Fruit fly (Drosophila melanogaster) whole organism, embryonic: ENCODE data around the gene mas.

Experiments
- Abd-B ChIP-seq: fragments of 200-800 bp; sonication (Bioruptor generic); optimal IDR thresholded peaks from 2 replicates; lab custom pipeline; 2018; ENCODE audit warnings: missing biosample characterization, mild to moderate bottlenecking, missing genetic modification characterization, moderate library complexity
- B-H2 ChIP-seq: fragments of 200-800 bp; sonication (Bioruptor generic); optimal IDR thresholded peaks from 2 replicates; lab custom pipeline; 2018; ENCODE audit warnings: missing biosample characterization, mild to moderate bottlenecking, missing genetic modification characterization
- CG10431 ChIP-seq: fragments of 200-800 bp; sonication (Bioruptor generic); optimal IDR thresholded peaks from 3 replicates; lab custom pipeline; 2018; ENCODE audit warnings: missing biosample characterization, mild to moderate bottlenecking, missing genetic modification characterization
- CG11398 ChIP-seq: fragments of 200-800 bp; sonication (Bioruptor generic); optimal IDR thresholded peaks from 2 replicates; lab custom pipeline; 2016; ENCODE audit warnings: missing biosample characterization, missing genetic modification characterization
- CG15696 ChIP-seq: fragments of 200-800 bp; sonication (Bioruptor generic); optimal IDR thresholded peaks from 2 replicates; lab custom pipeline; 2019; ENCODE audit warnings: missing biosample characterization, mild to moderate bottlenecking, missing genetic modification characterization, moderate library complexity
- CG31365 ChIP-seq: fragments of 200-800 bp; sonication (Bioruptor generic); optimal IDR thresholded peaks from 2 replicates; lab custom pipeline; 2018; ENCODE audit warnings: missing biosample characterization, mild to moderate bottlenecking, missing genetic modification characterization
- CG32772 ChIP-seq: fragments of 200-800 bp; sonication (Bioruptor generic); IDR thresholded peaks from 2 replicates; pipeline ENCODE4 v1.3.6; 2022; ENCODE audit warnings: missing biosample characterization, missing genetic modification characterization
- CG4404 ChIP-seq: fragments of 200-800 bp; sonication (Bioruptor generic); IDR thresholded peaks from 2 replicates; pipeline ENCODE4 v1.3.6; 2022; ENCODE audit warnings: missing biosample characterization, missing genetic modification characterization
- CG4854 ChIP-seq: fragments of 200-800 bp; sonication (Bioruptor generic); optimal IDR thresholded peaks from 2 replicates; lab custom pipeline; 2016; ENCODE audit warnings: missing biosample characterization, missing genetic modification characterization, inconsistent platforms
- CG8290 ChIP-seq, 3 experiments: fragments of 200-800 bp; sonication (Bioruptor generic); optimal IDR thresholded peaks; 2 replicates each; lab custom pipeline; 2016 to 2019; ENCODE audit warnings: missing biosample characterization in 3 of 3, missing genetic modification characterization in 3 of 3, mild to moderate bottlenecking in 2 of 3, moderate library complexity in 1 of 3
- CG8359 ChIP-seq: fragments of 200-800 bp; sonication (Bioruptor generic); optimal IDR thresholded peaks from 2 replicates; lab custom pipeline; 2017; ENCODE audit warnings: missing biosample characterization, mild to moderate bottlenecking, missing genetic modification characterization, borderline replicate concordance
- CG8388 ChIP-seq: fragments of 200-800 bp; sonication (Bioruptor generic); optimal IDR thresholded peaks from 2 replicates; lab custom pipeline; 2019; ENCODE audit warnings: missing biosample characterization, mild to moderate bottlenecking, missing genetic modification characterization, moderate library complexity
- CG8924 ChIP-seq: fragments of 200-800 bp; optimal IDR thresholded peaks from 3 replicates; lab custom pipeline; 2019; ENCODE audit warnings: missing biosample characterization, mild to moderate bottlenecking, missing genetic modification characterization, moderate library complexity
- CG9437 ChIP-seq: fragments of 200-800 bp; sonication (Bioruptor generic); optimal IDR thresholded peaks from 2 replicates; lab custom pipeline; 2018; ENCODE audit warnings: missing biosample characterization, mild to moderate bottlenecking, missing genetic modification characterization
- CG9727 ChIP-seq: fragments of 200-800 bp; sonication (Bioruptor generic); optimal IDR thresholded peaks from 3 replicates; lab custom pipeline; 2017; ENCODE audit warnings: missing biosample characterization, mild to moderate bottlenecking, missing genetic modification characterization
- CG9876 ChIP-seq: fragments of 200-800 bp; sonication (Bioruptor generic); optimal IDR thresholded peaks from 2 replicates; lab custom pipeline; 2016; ENCODE audit warnings: missing biosample characterization, missing genetic modification characterization
- CkIIα-i1 ChIP-seq: fragments of 200-800 bp; sonication (Bioruptor generic); IDR thresholded peaks from 2 replicates; pipeline ENCODE4 v1.3.6; 2022; ENCODE audit warnings: missing biosample characterization, missing genetic modification characterization
- D ChIP-seq, 2 experiments: fragments of 200-800 bp in 1 of 2; fragments of >200 bp in 1 of 2; sonication (Bioruptor generic) in 1 of 2; optimal IDR thresholded peaks; 2 replicates in 1 of 2; 3 replicates in 1 of 2; lab custom pipeline; 2017; ENCODE audit warnings: mild to moderate bottlenecking in 1 of 2, missing biosample characterization in 1 of 2, missing genetic modification characterization in 1 of 2, missing genetic modification reagents in 1 of 2
- Hsf ChIP-seq: fragments of 200-800 bp; sonication (Bioruptor generic); optimal IDR thresholded peaks from 3 replicates; lab custom pipeline; 2016; ENCODE audit warnings: missing biosample characterization, missing genetic modification characterization
- TFAM ChIP-seq: fragments of 200-800 bp; sonication (Bioruptor generic); optimal IDR thresholded peaks from 2 replicates; lab custom pipeline; 2017; ENCODE audit warnings: missing biosample characterization, missing genetic modification characterization, inconsistent platforms
- Xrp1 ChIP-seq: fragments of 200-800 bp; sonication (Bioruptor generic); IDR thresholded peaks from 2 replicates; pipeline ENCODE4 v1.3.6; 2022; ENCODE audit warnings: missing biosample characterization, missing genetic modification characterization
- ac ChIP-seq: fragments of 200-800 bp; sonication (Bioruptor generic); optimal IDR thresholded peaks from 3 replicates; lab custom pipeline; 2017; ENCODE audit warnings: missing biosample characterization, mild to moderate bottlenecking, missing genetic modification characterization
- al ChIP-seq: fragments of 200-800 bp; sonication (Bioruptor generic); IDR thresholded peaks from 2 replicates; pipeline ENCODE4 v1.3.6; 2022; ENCODE audit warnings: missing biosample characterization, missing genetic modification characterization
- ase ChIP-seq: fragments of 200-800 bp; sonication (Bioruptor generic); IDR thresholded peaks from 3 replicates; pipeline ENCODE4 v1.3.6; 2022; ENCODE audit warnings: missing biosample characterization, missing genetic modification characterization
- bab2 ChIP-seq: fragments of 200-800 bp; sonication (Bioruptor generic); optimal IDR thresholded peaks from 2 replicates; lab custom pipeline; 2016; ENCODE audit warnings: missing biosample characterization, missing genetic modification characterization
- bbx ChIP-seq: fragments of 200-800 bp; sonication (Bioruptor generic); IDR thresholded peaks from 2 replicates; pipeline ENCODE4 v1.3.6; 2022; ENCODE audit warnings: missing biosample characterization, missing genetic modification characterization; ENCODE audit not compliant: partially characterized antibody
- cg ChIP-seq: fragments of 200-800 bp; sonication (Bioruptor generic); optimal IDR thresholded peaks from 3 replicates; lab custom pipeline; 2019; ENCODE audit warnings: missing biosample characterization, mild to moderate bottlenecking, missing genetic modification characterization, moderate library complexity
- chn ChIP-seq: fragments of 200-800 bp; sonication (Bioruptor generic); optimal IDR thresholded peaks from 2 replicates; lab custom pipeline; 2016; ENCODE audit warnings: missing biosample characterization, missing genetic modification characterization
- corto ChIP-seq: fragments of 200-800 bp; sonication (Bioruptor generic); optimal IDR thresholded peaks from 2 replicates; lab custom pipeline; 2016; ENCODE audit warnings: missing biosample characterization, mild to moderate bottlenecking, missing genetic modification characterization, moderate library complexity
- cwo ChIP-seq: fragments of 200-800 bp; sonication (Bioruptor generic); optimal IDR thresholded peaks from 3 replicates; lab custom pipeline; 2017; ENCODE audit warnings: missing biosample characterization, missing genetic modification characterization, mild to moderate bottlenecking, moderate library complexity, missing genetic modification reagents
- dati ChIP-seq: fragments of 200-800 bp; sonication (Bioruptor generic); IDR thresholded peaks from 2 replicates; pipeline ENCODE4 v1.3.6; 2022; ENCODE audit warnings: missing biosample characterization, missing genetic modification characterization
- dmrt99B ChIP-seq: fragments of 200-800 bp; sonication (Bioruptor generic); optimal IDR thresholded peaks from 2 replicates; lab custom pipeline; 2018; ENCODE audit warnings: missing biosample characterization, mild to moderate bottlenecking, missing genetic modification characterization, moderate library complexity
- eve ChIP-seq, 2 experiments: fragments of >200 bp; optimal IDR thresholded peaks; 2 replicates each; lab custom pipeline; 2017; ENCODE audit warnings: missing biosample characterization in 2 of 2, missing genetic modification characterization in 2 of 2
- insv ChIP-seq, 2 experiments: fragments of 200-800 bp; sonication (Bioruptor generic); optimal IDR thresholded peaks; 3 replicates each; lab custom pipeline; 2016 to 2018; ENCODE audit warnings: missing biosample characterization in 2 of 2, missing genetic modification characterization in 2 of 2
- jumu ChIP-seq: fragments of 200-800 bp; sonication (Bioruptor generic); optimal IDR thresholded peaks from 3 replicates; lab custom pipeline; 2016; ENCODE audit warnings: missing biosample characterization, missing genetic modification characterization
- ken ChIP-seq: fragments of 200-800 bp; sonication (Bioruptor generic); IDR thresholded peaks from 3 replicates; pipeline ENCODE4 v1.3.6; 2022; ENCODE audit warnings: missing biosample characterization, missing genetic modification characterization
- lab ChIP-seq: fragments of 200-800 bp; sonication (Bioruptor generic); optimal IDR thresholded peaks from 3 replicates; lab custom pipeline; 2017; ENCODE audit warnings: missing biosample characterization, missing genetic modification characterization, mild to moderate bottlenecking, moderate library complexity, missing genetic modification reagents
- lbe ChIP-seq: fragments of 200-800 bp; sonication (Bioruptor generic); optimal IDR thresholded peaks from 2 replicates; lab custom pipeline; 2016; ENCODE audit warnings: missing biosample characterization, mild to moderate bottlenecking, missing genetic modification characterization
- lov ChIP-seq, 2 experiments: fragments of 200-800 bp in 1 of 2; fragments of >200 bp in 1 of 2; sonication (Bioruptor generic) in 1 of 2; IDR thresholded peaks in 1 of 2; optimal IDR thresholded peaks in 1 of 2; 2 replicates in 1 of 2; 3 replicates in 1 of 2; pipeline versions ENCODE4 v1.3.6 to Lab custom; 2017 to 2022; ENCODE audit warnings: missing biosample characterization in 1 of 2, missing genetic modification characterization in 1 of 2
- nom ChIP-seq: fragments of 200-800 bp; sonication (Bioruptor generic); optimal IDR thresholded peaks from 2 replicates; lab custom pipeline; 2017; ENCODE audit warnings: missing biosample characterization, missing genetic modification characterization, mild to moderate bottlenecking, moderate library complexity, missing genetic modification reagents
- phol ChIP-seq: fragments of 200-800 bp; sonication (Bioruptor generic); optimal IDR thresholded peaks from 3 replicates; lab custom pipeline; 2018; ENCODE audit warnings: missing biosample characterization, mild to moderate bottlenecking, missing genetic modification characterization, moderate library complexity
- prd ChIP-seq, 3 experiments: fragments of >200 bp in 2 of 3; fragments of 200-800 bp in 1 of 3; sonication (Bioruptor generic) in 1 of 3; optimal IDR thresholded peaks in 2 of 3; IDR thresholded peaks in 1 of 3; 2 replicates in 2 of 3; 3 replicates in 1 of 3; pipeline versions ENCODE4 v1.3.6 to Lab custom; 2017 to 2022; ENCODE audit warnings: missing biosample characterization in 1 of 3, missing genetic modification characterization in 1 of 3
- salm ChIP-seq: fragments of 200-800 bp; sonication (Bioruptor generic); optimal IDR thresholded peaks from 2 replicates; lab custom pipeline; 2018; ENCODE audit warnings: missing biosample characterization, mild to moderate bottlenecking, missing genetic modification characterization
- schlank ChIP-seq: fragments of 200-800 bp; sonication (Bioruptor generic); optimal IDR thresholded peaks from 2 replicates; lab custom pipeline; 2018; ENCODE audit warnings: missing biosample characterization, mild to moderate bottlenecking, missing genetic modification characterization
- stwl ChIP-seq: fragments of 200-800 bp; sonication (Bioruptor generic); optimal IDR thresholded peaks from 3 replicates; lab custom pipeline; 2018; ENCODE audit warnings: missing biosample characterization, mild to moderate bottlenecking, missing genetic modification characterization, moderate library complexity
- tin ChIP-seq: fragments of 200-800 bp; sonication (Bioruptor generic); optimal IDR thresholded peaks from 3 replicates; lab custom pipeline; 2016; ENCODE audit warnings: missing biosample characterization, missing genetic modification characterization
- tll ChIP-seq, 2 experiments: fragments of 200-800 bp in 1 of 2; fragments of >200 bp in 1 of 2; sonication (Bioruptor generic) in 1 of 2; optimal IDR thresholded peaks; 2 replicates each; lab custom pipeline; 2017 to 2019; ENCODE audit warnings: missing biosample characterization in 2 of 2, missing genetic modification characterization in 2 of 2, mild to moderate bottlenecking in 1 of 2, moderate library complexity in 1 of 2
- tx ChIP-seq: fragments of 200-800 bp; sonication (Bioruptor generic); optimal IDR thresholded peaks from 2 replicates; lab custom pipeline; 2016; ENCODE audit warnings: missing biosample characterization, missing genetic modification characterization

mas gene

dm6 chr3L:4158361-4158760 is 8.9 kb downstream of the mas start (continued):
- TF ChIP-seq Xrp1 (GFP tag; lab: Robert Waterston, UW) = peak; percentile 76
- no peak for TF ChIP-seq tll (GFP tag; optimal IDR thresholded peaks at IDR 0.05; lab: Kevin White, UChicago)
- no peak for TF ChIP-seq CG8290 (GFP tag; optimal IDR thresholded peaks at IDR 0.05; lab: Kevin White, UChicago)
- no peak for TF ChIP-seq CG8290 (tag; optimal IDR thresholded peaks at IDR 0.05; lab: Kevin White, UChicago)
- TF ChIP-seq ase = no peak
- TF ChIP-seq prd (optimal IDR thresholded peaks at IDR 0.05; lab: Kevin White, UChicago) = no peak
- TF ChIP-seq prd (GFP tag; IDR thresholded peaks at IDR 0.05; lab: Robert Waterston, UW) = peak; percentile 87
- TF ChIP-seq eve (GFP tag; optimal IDR thresholded peaks at IDR 0.05; lab: Kevin White, UChicago) = peak in 1 of 2 experiments; percentile 17
- no peak for TF ChIP-seq salm
- TF ChIP-seq TFAM (GFP tag; lab: Kevin White, UChicago) = no peak
- TF ChIP-seq schlank = no peak
- no peak for TF ChIP-seq CG10431
- no peak for TF ChIP-seq dmrt99B (tag; lab: Kevin White, UChicago)
- no peak for TF ChIP-seq cwo (GFP tag; lab: Kevin White, UChicago)
- no peak for TF ChIP-seq bbx
- no peak for TF ChIP-seq lab (GFP tag; lab: Kevin White, UChicago)
- TF ChIP-seq lbe (GFP tag; lab: Kevin White, UChicago) = peak; percentile 18
- no peak for TF ChIP-seq CG9876 (GFP tag; lab: Kevin White, UChicago)
- peak; percentile 5 for TF ChIP-seq tin (GFP tag; lab: Kevin White, UChicago)
- TF ChIP-seq CG32772 (GFP tag; lab: Robert Waterston, UW) = 0 out of 2 replicates have a peak, but pooled peaks have one; percentile 22
- no peak for TF ChIP-seq CG9437 (GFP tag; lab: Kevin White, UChicago)
- TF ChIP-seq CG8359 = no peak
- TF ChIP-seq stwl (tag; lab: Kevin White, UChicago) = no peak
- TF ChIP-seq CG9727 (GFP tag; lab: Kevin White, UChicago) = peak; percentile 68
- peak; percentile 44 for TF ChIP-seq corto (GFP tag; lab: Kevin White, UChicago)
- no peak for TF ChIP-seq insv (GFP tag; optimal IDR thresholded peaks at IDR 0.05; lab: Kevin White, UChicago)
- TF ChIP-seq Abd-B (GFP tag; lab: Kevin White, UChicago) = peak; percentile 15
- TF ChIP-seq CG8388 (GFP tag; lab: Kevin White, UChicago) = peak; percentile 22
- no peak for TF ChIP-seq lov (optimal IDR thresholded peaks at IDR 0.05; lab: Kevin White, UChicago)
- 0 out of 3 replicates have a peak, but pooled peaks have one; percentile 17 for TF ChIP-seq lov (GFP tag; IDR thresholded peaks at IDR 0.05; lab: Robert Waterston, UW)
- no peak for TF ChIP-seq CkIIα-i1
- no peak for TF ChIP-seq al (GFP tag; lab: Robert Waterston, UW)
- TF ChIP-seq D (optimal IDR thresholded peaks at IDR 0.05; lab: Kevin White, UChicago) = no peak
- no peak for TF ChIP-seq D (GFP tag; optimal IDR thresholded peaks at IDR 0.05; lab: Kevin White, UChicago)
- TF ChIP-seq CG31365 (tag; lab: Kevin White, UChicago) = no peak
- TF ChIP-seq dati (GFP tag; lab: Robert Waterston, UW) = no peak
- no peak for TF ChIP-seq jumu
- no peak for TF ChIP-seq ken
- peak; percentile 83 for TF ChIP-seq CG15696 (tag; lab: Kevin White, UChicago)
- peak; percentile 31 for TF ChIP-seq cg (GFP tag; lab: Kevin White, UChicago)
- no peak for TF ChIP-seq bab2 (GFP tag; lab: Kevin White, UChicago)
- TF ChIP-seq B-H2 = no peak
- no peak for TF ChIP-seq chn (GFP tag; lab: Kevin White, UChicago)
- TF ChIP-seq CG11398 (GFP tag; lab: Kevin White, UChicago) = no peak
- peak; percentile 76 for TF ChIP-seq CG4404 (GFP tag; lab: Robert Waterston, UW)
- peak; percentile 19 for TF ChIP-seq nom (GFP tag; lab: Kevin White, UChicago)
- TF ChIP-seq CG8924 (tag; lab: Kevin White, UChicago) = peak; percentile 15
- TF ChIP-seq CG4854 (GFP tag; lab: Kevin White, UChicago) = no peak
- TF ChIP-seq ac (GFP tag; lab: Kevin White, UChicago) = peak; percentile 39
- peak; percentile 44 for TF ChIP-seq phol
- no peak for TF ChIP-seq Hsf
- TF ChIP-seq tx (GFP tag; lab: Kevin White, UChicago) = no peak
